Worm (Caenorhabditis elegans) whole organism, L1 larva: ENCODE data around the gene tsp-21.

Experiments
- C16A3.4 ChIP-seq: fragments of 150-350 bp; optimal IDR thresholded peaks from 2 replicates; lab custom pipeline; 2014; ENCODE audit warnings: missing biosample characterization, missing genetic modification characterization
- C34B4.2 ChIP-seq: sonication (generic microtip); optimal IDR thresholded peaks from 2 replicates; lab custom pipeline; 2017; ENCODE audit warnings: mild to moderate bottlenecking, missing genetic modification characterization, missing compliant biosample characterization
- aly-2 ChIP-seq: fragments of 150-350 bp; optimal IDR thresholded peaks from 2 replicates; lab custom pipeline; 2014; ENCODE audit warnings: missing biosample characterization, missing genetic modification characterization
- blmp-1 ChIP-seq: fragments of 150-350 bp; optimal IDR thresholded peaks from 2 replicates; lab custom pipeline; 2014; ENCODE audit warnings: missing biosample characterization, missing genetic modification characterization
- ceh-63 ChIP-seq: fragments of 200-800 bp; sonication (Bioruptor generic); optimal IDR thresholded peaks from 2 replicates; lab custom pipeline; 2018; ENCODE audit warnings: mild to moderate bottlenecking, missing genetic modification characterization, missing compliant biosample characterization
- ceh-8 ChIP-seq: fragments of 200-800 bp; sonication (Bioruptor generic); optimal IDR thresholded peaks from 2 replicates; lab custom pipeline; 2018; ENCODE audit warnings: mild to moderate bottlenecking, missing genetic modification characterization, moderate library complexity, missing compliant biosample characterization
- ceh-82 ChIP-seq, 3 experiments: fragments of 150-350 bp in 1 of 3; sonication (generic microtip) in 2 of 3; optimal IDR thresholded peaks; 2 replicates each; lab custom pipeline; 2014 to 2017; ENCODE audit warnings: missing biosample characterization in 3 of 3, missing genetic modification characterization in 3 of 3
- ces-1 ChIP-seq: fragments of 150-350 bp; optimal IDR thresholded peaks from 2 replicates; lab custom pipeline; 2014; ENCODE audit warnings: missing biosample characterization, missing genetic modification reagents, missing genetic modification characterization
- dpl-1 ChIP-seq, 3 experiments: fragments of 150-350 bp in 2 of 3; sonication (generic microtip) in 1 of 3; optimal IDR thresholded peaks; 2 replicates each; lab custom pipeline; 2014 to 2017; ENCODE audit warnings: missing biosample characterization in 3 of 3, missing genetic modification characterization in 3 of 3, missing genetic modification reagents in 3 of 3
- efl-1 ChIP-seq, 4 experiments: fragments of 150-350 bp; optimal IDR thresholded peaks in 3 of 4; peaks in 1 of 4; 1 replicate in 1 of 4; 2 replicates in 3 of 4; lab custom pipeline; 2014; ENCODE audit warnings: missing biosample characterization in 2 of 4, missing genetic modification characterization in 2 of 4, missing genetic modification reagents in 2 of 4
- efl-3 ChIP-seq: fragments of 200-800 bp; sonication (Bioruptor generic); optimal IDR thresholded peaks from 2 replicates; lab custom pipeline; 2018; ENCODE audit warnings: mild to moderate bottlenecking, missing genetic modification characterization, missing compliant biosample characterization
- egl-13 ChIP-seq: sonication (generic microtip); optimal IDR thresholded peaks from 2 replicates; lab custom pipeline; 2016; ENCODE audit warnings: missing genotype, missing genetic modification reagents, missing genetic modification characterization, missing compliant biosample characterization
- egl-27 ChIP-seq, 2 experiments: fragments of 150-350 bp in 1 of 2; sonication (generic microtip); optimal IDR thresholded peaks; 3 replicates each; lab custom pipeline; 2017 to 2018; ENCODE audit warnings: missing biosample characterization in 2 of 2, missing genetic modification characterization in 2 of 2, missing genetic modification reagents in 2 of 2
- elt-2 ChIP-seq: sonication (generic microtip); optimal IDR thresholded peaks from 2 replicates; lab custom pipeline; 2016; ENCODE audit warnings: missing genetic modification characterization, mild to moderate bottlenecking, inconsistent platforms, missing compliant biosample characterization, missing genetic modification reagents
- ets-5 ChIP-seq: fragments of 200-800 bp; sonication (Bioruptor generic); IDR thresholded peaks from 2 replicates; pipeline ENCODE4 v1.3.6; 2022; ENCODE audit warnings: missing genetic modification characterization, missing compliant biosample characterization
- fkh-10 ChIP-seq: sonication (generic microtip); optimal IDR thresholded peaks from 2 replicates; lab custom pipeline; 2017; ENCODE audit warnings: missing biosample characterization, missing genetic modification reagents, missing genetic modification characterization
- fkh-8 ChIP-seq: sonication (generic microtip); optimal IDR thresholded peaks from 2 replicates; lab custom pipeline; 2016; ENCODE audit warnings: mild to moderate bottlenecking, missing genetic modification characterization, missing compliant biosample characterization
- hlh-17 ChIP-seq: fragments of 200-800 bp; sonication (Bioruptor generic); optimal IDR thresholded peaks from 2 replicates; lab custom pipeline; 2018; ENCODE audit warnings: missing genetic modification characterization, mild to moderate bottlenecking, missing compliant biosample characterization, moderate library complexity, borderline replicate concordance
- hlh-4 ChIP-seq: sonication (generic microtip); optimal IDR thresholded peaks from 2 replicates; lab custom pipeline; 2016; ENCODE audit warnings: mild to moderate bottlenecking, missing genetic modification characterization, missing compliant biosample characterization
- hpl-2 ChIP-seq: fragments of 150-350 bp; optimal IDR thresholded peaks from 2 replicates; lab custom pipeline; 2014; ENCODE audit warnings: missing biosample characterization, missing genetic modification reagents, missing genetic modification characterization
- irx-1 ChIP-seq: sonication (generic microtip); optimal IDR thresholded peaks from 2 replicates; lab custom pipeline; 2016; ENCODE audit warnings: missing genetic modification characterization, missing compliant biosample characterization
- jun-1 ChIP-seq: fragments of 150-350 bp; optimal IDR thresholded peaks from 2 replicates; lab custom pipeline; 2014; ENCODE audit warnings: missing biosample characterization, missing genetic modification reagents, missing genetic modification characterization
- lin-13 ChIP-seq: fragments of 150-350 bp; optimal IDR thresholded peaks from 2 replicates; lab custom pipeline; 2014; ENCODE audit warnings: missing biosample characterization, missing genetic modification reagents, missing genetic modification characterization
- lin-14 ChIP-seq: fragments of 200-800 bp; sonication (Bioruptor generic); optimal IDR thresholded peaks from 2 replicates; lab custom pipeline; 2018; ENCODE audit warnings: mild to moderate bottlenecking, missing genetic modification characterization, moderate library complexity, missing compliant biosample characterization
- lir-3 ChIP-seq: sonication (generic microtip); optimal IDR thresholded peaks from 2 replicates; lab custom pipeline; 2016; ENCODE audit warnings: mild to moderate bottlenecking, missing genetic modification characterization, moderate library complexity, missing compliant biosample characterization; ENCODE audit not compliant: poor library complexity
- lsy-2 ChIP-seq, 2 experiments: fragments of 150-350 bp; optimal IDR thresholded peaks; 2 replicates each; lab custom pipeline; 2014; ENCODE audit warnings: missing biosample characterization in 2 of 2, missing genetic modification characterization in 2 of 2
- mef-2 ChIP-seq: fragments of 150-350 bp; optimal IDR thresholded peaks from 2 replicates; lab custom pipeline; 2014; ENCODE audit warnings: missing biosample characterization, missing genetic modification characterization
- mep-1 ChIP-seq: fragments of 150-350 bp; optimal IDR thresholded peaks from 2 replicates; lab custom pipeline; 2014; ENCODE audit warnings: missing biosample characterization, missing genetic modification characterization
- nhr-11 ChIP-seq: fragments of 150-350 bp; optimal IDR thresholded peaks from 2 replicates; lab custom pipeline; 2014; ENCODE audit warnings: missing biosample characterization, missing genetic modification characterization
- nhr-12 ChIP-seq: sonication (generic microtip); optimal IDR thresholded peaks from 2 replicates; lab custom pipeline; 2017; ENCODE audit warnings: missing biosample characterization, missing genetic modification characterization
- nhr-237 ChIP-seq: fragments of 150-350 bp; optimal IDR thresholded peaks from 2 replicates; lab custom pipeline; 2014; ENCODE audit warnings: missing biosample characterization, missing genetic modification characterization
- nhr-28 ChIP-seq: fragments of 150-350 bp; optimal IDR thresholded peaks from 2 replicates; lab custom pipeline; 2014; ENCODE audit warnings: missing biosample characterization, missing genetic modification characterization
- nhr-71 ChIP-seq: sonication (generic microtip); optimal IDR thresholded peaks from 2 replicates; lab custom pipeline; 2016; ENCODE audit warnings: mild to moderate bottlenecking, missing genetic modification characterization, moderate library complexity, missing compliant biosample characterization
- nhr-77 ChIP-seq: fragments of 150-350 bp; optimal IDR thresholded peaks from 2 replicates; lab custom pipeline; 2014; ENCODE audit warnings: missing biosample characterization, missing genetic modification characterization
- nhr-85 ChIP-seq: sonication (generic microtip); peaks from one replicate; lab custom pipeline; 2016; ENCODE audit warnings: missing genetic modification characterization, inconsistent platforms, missing compliant biosample characterization
- rnt-1 ChIP-seq: sonication (generic microtip); optimal IDR thresholded peaks from 2 replicates; lab custom pipeline; 2016; ENCODE audit warnings: mild to moderate bottlenecking, missing genetic modification characterization, moderate library complexity, missing compliant biosample characterization
- skn-1 ChIP-seq: fragments of 150-350 bp; optimal IDR thresholded peaks from 2 replicates; lab custom pipeline; 2014; ENCODE audit warnings: missing biosample characterization, missing genetic modification characterization
- snu-23 ChIP-seq: sonication (generic microtip); optimal IDR thresholded peaks from 2 replicates; lab custom pipeline; 2016; ENCODE audit warnings: missing genetic modification characterization, missing compliant biosample characterization
- sox-4 ChIP-seq: sonication (generic microtip); optimal IDR thresholded peaks from 2 replicates; lab custom pipeline; 2016; ENCODE audit warnings: missing genetic modification characterization, missing compliant biosample characterization
- swsn-7 ChIP-seq: sonication (generic microtip); optimal IDR thresholded peaks from 2 replicates; lab custom pipeline; 2016; ENCODE audit warnings: missing genetic modification characterization, missing compliant biosample characterization
- tlp-1 ChIP-seq: fragments of 150-350 bp; optimal IDR thresholded peaks from 2 replicates; lab custom pipeline; 2014; ENCODE audit warnings: missing biosample characterization, missing genetic modification characterization
- unc-130 ChIP-seq: fragments of 150-350 bp; optimal IDR thresholded peaks from 2 replicates; lab custom pipeline; 2017; ENCODE audit warnings: missing biosample characterization, missing genetic modification characterization, inconsistent platforms
- unc-30 ChIP-seq: sonication (generic microtip); optimal IDR thresholded peaks from 2 replicates; lab custom pipeline; 2017; ENCODE audit warnings: missing biosample characterization, missing genetic modification characterization
- unc-86 ChIP-seq: sonication (generic microtip); optimal IDR thresholded peaks from 2 replicates; lab custom pipeline; 2016; ENCODE audit warnings: missing genetic modification characterization, missing compliant biosample characterization
- xbp-1 ChIP-seq: sonication (generic microtip); optimal IDR thresholded peaks from 2 replicates; lab custom pipeline; 2016; ENCODE audit warnings: missing genetic modification characterization, missing compliant biosample characterization
- zag-1 ChIP-seq: fragments of 150-350 bp; optimal IDR thresholded peaks from 2 replicates; lab custom pipeline; 2014; ENCODE audit warnings: missing biosample characterization, missing genetic modification characterization

The tsp-21 gene

DNA sequence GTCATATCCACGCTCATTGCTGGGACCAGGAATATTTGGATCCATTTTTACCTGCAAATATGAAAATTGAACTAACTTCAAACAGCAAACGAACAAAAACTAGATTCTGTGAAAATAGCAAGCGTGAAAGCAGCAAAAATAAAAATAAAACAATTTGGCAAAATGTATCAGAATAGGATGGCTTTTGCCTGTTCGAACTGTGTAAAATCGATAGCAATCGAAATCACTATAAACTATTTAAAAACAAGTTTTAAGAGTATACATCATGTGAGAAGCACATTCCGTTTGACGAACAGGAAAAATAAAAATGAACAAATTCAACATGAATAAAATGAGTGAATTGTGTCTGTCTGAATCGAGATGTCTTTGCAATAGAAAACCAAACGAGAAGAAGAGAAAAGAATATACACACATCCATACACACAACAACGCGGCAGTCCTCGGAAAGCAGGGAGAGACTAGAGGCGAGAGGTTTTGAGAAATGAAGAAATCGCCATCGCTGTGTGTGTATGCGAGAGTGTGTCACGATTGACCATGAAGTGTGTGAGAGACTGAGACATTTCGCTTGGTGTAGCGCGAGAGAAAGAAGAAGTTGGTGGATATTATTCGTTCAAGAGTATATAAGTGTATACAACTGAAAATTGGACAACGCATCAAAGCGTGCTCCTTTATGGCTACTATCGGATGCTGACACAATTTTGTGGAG lies 32.6 kb upstream of the tsp-21 start, which contains the start of gene phf-34 (continued):
- TF ChIP-seq tlp-1 (tag; lab: Kevin White, UChicago) (no peak), skn-1 (tag; lab: Kevin White, UChicago) (no peak), efl-3 (GFP tag; lab: Kevin White, UChicago) (no peak), nhr-85 (tag; lab: Kevin White, UChicago) (peak; percentile 55), egl-27 (tag; optimal IDR thresholded peaks at IDR 0.05; lab: Kevin White, UChicago) (no peak), hlh-4 (no peak), rnt-1 (tag; lab: Kevin White, UChicago) (no peak), mep-1 (tag; lab: Kevin White, UChicago) (peak; percentile 68), fkh-8 (tag; lab: Kevin White, UChicago) (peak; percentile 63), lin-13 (GFP tag; lab: Kevin White, UChicago) (no peak), nhr-12 (no peak), ceh-63 (GFP tag; lab: Kevin White, UChicago) (no peak), xbp-1 (tag; lab: Kevin White, UChicago) (peak; percentile 26), hlh-17 (no peak), dpl-1 (GFP tag; optimal IDR thresholded peaks at IDR 0.05; lab: Kevin White, UChicago) (peak in 1 of 3 experiments; percentile 25), nhr-28 (tag; lab: Kevin White, UChicago) (no peak), nhr-77 (no peak), nhr-71 (tag; lab: Kevin White, UChicago) (peak; percentile 64), jun-1 (tag; lab: Kevin White, UChicago) (peak; percentile 1), egl-13 (tag; lab: Kevin White, UChicago) (peak; percentile 13), snu-23 (GFP tag; lab: Kevin White, UChicago) (peak; percentile 72), irx-1 (tag; lab: Kevin White, UChicago) (no peak), lin-14 (GFP tag; lab: Kevin White, UChicago) (peak; percentile 88), lir-3 (tag; lab: Kevin White, UChicago) (no peak), ceh-82 (tag; optimal IDR thresholded peaks at IDR 0.05; lab: Kevin White, UChicago) (peak in 2 of 3 experiments; percentile 31 to 57), lsy-2 (tag; optimal IDR thresholded peaks at IDR 0.05; lab: Kevin White, UChicago) (peak; percentile 14 to 52), zag-1 (tag; lab: Kevin White, UChicago) (no peak), mef-2 (tag; lab: Kevin White, UChicago) (no peak), C34B4.2 (tag; lab: Kevin White, UChicago) (no peak), unc-130 (tag; lab: Kevin White, UChicago) (no peak), fkh-10 (GFP tag; lab: Kevin White, UChicago) (peak; percentile 54), hpl-2 (GFP tag; lab: Kevin White, UChicago) (no peak), C16A3.4 (tag; lab: Kevin White, UChicago) (peak; percentile 38), nhr-11 (no peak), unc-86 (tag; lab: Kevin White, UChicago) (peak; percentile 19), elt-2 (tag; lab: Kevin White, UChicago) (no peak), sox-4 (tag; lab: Kevin White, UChicago) (no peak), unc-30 (tag; lab: Kevin White, UChicago) (no peak), ces-1 (GFP tag; lab: Kevin White, UChicago) (no peak), nhr-237 (tag; lab: Kevin White, UChicago) (no peak), swsn-7 (tag; lab: Kevin White, UChicago) (peak; percentile 54), efl-1 (optimal IDR thresholded peaks at IDR 0.05; lab: Kevin White, UChicago) (peak in 1 of 2 experiments; percentile 50), efl-1 (GFP tag; optimal IDR thresholded peaks at IDR 0.05 in 1 of 2; lab: Kevin White, UChicago) (no peak), ets-5 (GFP tag; lab: Robert Waterston, UW) (no peak), ceh-8 (GFP tag; lab: Kevin White, UChicago) (no peak), aly-2 (tag; lab: Kevin White, UChicago) (no peak), blmp-1 (peak; percentile 73)
